Worm (Caenorhabditis elegans) whole organism, midembryonic: ENCODE data around the gene rsa-2.

Experiments used
- T22C8.4 ChIP-seq: fragments of 200-800 bp; sonication (Bioruptor generic); IDR thresholded peaks from 2 replicates; pipeline ENCODE4 v1.3.6; 2022; ENCODE audit warnings: missing genetic modification characterization, missing compliant biosample characterization
- cog-1 ChIP-seq: sonication (generic microtip); optimal IDR thresholded peaks from 2 replicates; lab custom pipeline; 2016; ENCODE audit warnings: missing genetic modification characterization, missing compliant biosample characterization
- flt-1 ChIP-seq: fragments of 200-800 bp; sonication (Bioruptor generic); IDR thresholded peaks from 2 replicates; pipeline ENCODE4 v1.3.6; 2022; ENCODE audit warnings: missing genetic modification characterization, missing compliant biosample characterization
- klf-2 ChIP-seq: fragments of 200-800 bp; sonication (Bioruptor generic); conservative IDR thresholded peaks from 2 replicates; pipeline ENCODE4 v1.3.6; 2022; ENCODE audit warnings: missing genetic modification reagents, missing genetic modification characterization, missing compliant biosample characterization
- med-1 ChIP-seq: sonication (generic microtip); optimal IDR thresholded peaks from 2 replicates; lab custom pipeline; 2017; ENCODE audit warnings: missing genetic modification characterization, mild to moderate bottlenecking, missing compliant biosample characterization, antibody characterized with exemption, missing genetic modification reagents; ENCODE audit not compliant: insufficient read depth
- ref-1 ChIP-seq: fragments of 200-800 bp; sonication (Bioruptor generic); conservative IDR thresholded peaks from 2 replicates; pipeline ENCODE4 v1.3.6; 2022; ENCODE audit warnings: missing genetic modification reagents, missing genetic modification characterization, missing compliant biosample characterization
- tab-1 ChIP-seq: fragments of 200-800 bp; sonication (Bioruptor generic); IDR thresholded peaks from 2 replicates; pipeline ENCODE4 v1.3.6; 2022; ENCODE audit warnings: missing genetic modification characterization, missing compliant biosample characterization
- ztf-23 ChIP-seq: fragments of 200-800 bp; sonication (Bioruptor generic); IDR thresholded peaks from 2 replicates; pipeline ENCODE4 v1.3.6; 2022; ENCODE audit warnings: missing genetic modification reagents, missing genetic modification characterization, missing compliant biosample characterization
- ztf-29 ChIP-seq: fragments of 200-800 bp; sonication (Bioruptor generic); IDR thresholded peaks from 2 replicates; pipeline ENCODE4 v1.3.6; 2022; ENCODE audit warnings: missing genetic modification reagents, missing genetic modification characterization, missing compliant biosample characterization

rsa-2 gene

DNA sequence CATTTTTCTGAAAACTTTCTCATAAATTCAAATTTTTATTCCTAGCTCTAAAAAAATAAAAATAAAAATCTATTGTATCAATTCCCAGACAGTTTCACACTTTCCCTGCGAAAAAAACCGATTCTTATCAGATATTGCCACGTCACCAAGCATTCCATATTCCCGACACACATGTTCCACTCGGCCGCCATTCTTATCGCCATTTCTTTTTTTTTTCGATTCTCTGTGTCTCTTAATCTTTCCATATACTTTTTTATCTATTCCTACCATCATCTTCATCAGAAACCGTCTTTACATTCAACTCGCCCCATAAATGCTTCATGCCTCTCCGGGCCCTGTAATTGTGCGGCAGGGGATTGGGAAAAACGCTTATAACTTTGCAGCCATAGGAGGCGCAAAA lies 24.2 kb downstream of the rsa-2 start:
- TF ChIP-seq ref-1 (GFP tag; lab: Robert Waterston, UW) (no peak), flt-1 (no peak), ztf-29 (GFP tag; lab: Robert Waterston, UW) (no peak), T22C8.4 (GFP tag; lab: Robert Waterston, UW) (no peak), cog-1 (tag; lab: Kevin White, UChicago) (no peak), med-1 (no peak), klf-2 (GFP tag; lab: Robert Waterston, UW) (no peak), tab-1 (GFP tag; lab: Robert Waterston, UW) (no peak), ztf-23 (GFP tag; lab: Robert Waterston, UW) (no peak)

DNA sequence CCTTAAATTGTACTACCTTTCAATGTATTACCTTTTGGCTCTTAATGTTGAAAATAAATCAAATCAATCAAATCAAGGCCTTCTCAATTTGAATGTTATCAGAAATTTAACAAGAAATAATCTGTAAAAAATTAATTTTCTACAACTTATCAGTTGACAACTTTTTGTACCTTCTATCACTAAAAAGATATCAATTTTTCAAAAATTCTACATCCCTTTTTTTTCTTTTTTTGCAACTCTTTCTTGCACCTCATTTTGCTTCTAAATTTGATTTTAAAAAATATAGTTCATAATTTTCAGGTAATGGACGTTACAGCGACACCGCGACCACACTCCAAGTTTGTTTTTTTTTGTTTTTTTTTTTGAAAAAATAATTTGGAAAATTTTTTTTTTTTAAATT lies 24.9 kb downstream of the rsa-2 start, which contains the start of gene W09D6.5:
Gene W09D6.5 (plus strand): TSS at position 301 of the 400 bp plus-strand sequence.
- TF ChIP-seq tab-1 (GFP tag; lab: Robert Waterston, UW) (no peak), ztf-23 (GFP tag; lab: Robert Waterston, UW) (no peak), ztf-29 (GFP tag; lab: Robert Waterston, UW) (no peak), klf-2 (GFP tag; lab: Robert Waterston, UW) (no peak)

DNA sequence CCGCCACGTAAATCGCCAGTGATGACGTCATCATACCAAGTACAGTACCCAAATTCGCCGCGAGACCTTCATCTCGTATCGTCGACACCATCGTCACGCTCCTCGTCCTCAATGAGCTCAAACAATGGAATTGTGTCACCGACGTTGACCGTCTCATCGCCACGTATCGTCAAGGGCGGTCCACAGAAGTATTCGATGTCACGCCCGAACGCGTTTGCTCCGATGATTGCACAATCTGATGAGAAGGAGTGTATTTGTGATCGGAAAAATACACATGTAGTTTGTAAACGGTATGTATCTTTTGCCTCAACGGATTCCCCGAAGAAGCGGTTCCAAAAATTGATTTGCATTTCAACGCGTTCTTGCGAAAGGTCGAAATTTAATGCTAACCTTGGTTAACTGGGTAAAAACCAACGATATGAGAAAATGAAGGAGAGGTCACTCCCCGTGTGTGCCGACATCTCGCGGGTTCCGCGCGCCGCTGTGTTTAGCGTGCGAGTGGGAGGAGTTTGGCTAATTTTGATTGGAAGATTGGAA lies 26.9 kb downstream of the rsa-2 start:
- TF ChIP-seq flt-1 = peak; percentile 37; the same call in 1 of the 2 replicates
- TF ChIP-seq tab-1 (GFP tag; lab: Robert Waterston, UW) = no peak
- TF ChIP-seq T22C8.4 (GFP tag; lab: Robert Waterston, UW) = no peak
- no peak for TF ChIP-seq ref-1 (GFP tag; lab: Robert Waterston, UW)
- no peak for TF ChIP-seq cog-1 (tag; lab: Kevin White, UChicago)

DNA sequence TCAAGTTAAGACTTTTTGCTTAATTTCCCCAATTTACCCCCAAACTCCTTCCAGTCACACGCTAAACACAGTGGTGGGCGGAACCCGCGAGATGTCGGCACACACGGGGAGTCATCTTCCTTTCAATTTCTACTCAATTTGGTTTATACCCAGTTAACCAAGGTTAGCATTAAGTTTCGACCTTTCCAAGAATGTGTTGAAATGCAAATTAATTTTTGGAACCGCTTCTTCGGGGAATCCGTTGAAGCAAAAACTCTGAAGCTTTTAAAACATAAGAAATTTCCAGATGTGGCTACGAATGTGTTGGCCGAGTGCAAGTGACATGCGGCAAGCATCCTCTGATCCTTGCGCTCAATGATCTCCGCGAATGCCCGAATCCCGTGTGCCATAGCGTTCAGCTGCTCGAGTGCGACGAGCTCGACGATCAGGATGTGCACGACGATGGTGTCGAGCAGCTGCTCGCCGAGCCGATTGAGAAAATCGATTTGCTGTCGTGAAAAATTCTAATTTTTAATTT lies 27.6 kb downstream of the rsa-2 start:
- TF ChIP-seq ztf-23 (GFP tag; lab: Robert Waterston, UW) = no peak
- TF ChIP-seq klf-2 (GFP tag; lab: Robert Waterston, UW) = no peak
- no peak for TF ChIP-seq med-1
- no peak for TF ChIP-seq ref-1 (GFP tag; lab: Robert Waterston, UW)
- TF ChIP-seq tab-1 (GFP tag; lab: Robert Waterston, UW) = no peak
- TF ChIP-seq ztf-29 (GFP tag; lab: Robert Waterston, UW) = no peak
- TF ChIP-seq flt-1 = no peak
- TF ChIP-seq cog-1 (tag; lab: Kevin White, UChicago) = no peak
- no peak for TF ChIP-seq T22C8.4 (GFP tag; lab: Robert Waterston, UW)

DNA sequence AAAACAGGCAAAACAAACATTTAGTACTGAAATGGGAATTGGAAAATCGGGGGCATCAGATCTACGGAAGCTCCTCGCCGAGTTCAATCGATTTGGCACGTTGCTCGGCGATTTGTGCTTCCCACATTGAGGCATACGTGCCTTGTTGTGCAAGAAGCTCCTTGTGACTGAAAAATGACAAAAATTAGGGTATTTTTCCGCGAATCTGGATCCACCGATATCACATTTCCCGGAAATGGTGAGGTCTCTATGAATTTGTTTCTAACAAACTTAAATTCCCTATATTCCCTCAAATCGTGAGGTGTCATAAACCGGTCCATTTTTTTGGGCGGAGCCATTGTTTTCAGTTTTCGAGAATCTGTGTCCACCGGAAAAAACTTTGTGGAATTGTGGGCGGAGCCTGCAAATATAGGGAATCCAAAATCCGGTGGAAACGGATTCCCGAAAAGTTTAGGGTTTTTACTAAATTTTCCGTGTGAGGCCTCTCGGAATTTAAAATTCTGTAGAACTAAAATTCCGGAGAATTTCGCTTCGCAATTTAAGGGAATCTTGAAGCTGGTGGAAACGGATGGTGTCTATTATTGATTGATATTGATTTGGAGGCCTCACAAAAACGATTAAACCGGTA lies 28.5 kb downstream of the rsa-2 start:
- TF ChIP-seq ref-1 (GFP tag; lab: Robert Waterston, UW) (no peak), ztf-29 (GFP tag; lab: Robert Waterston, UW) (no peak), flt-1 (peak; percentile 65; the same call in 1 of the 2 replicates), ztf-23 (GFP tag; lab: Robert Waterston, UW) (peak; percentile 68), klf-2 (GFP tag; lab: Robert Waterston, UW) (peak; percentile 72; the same call in 1 of the 2 replicates), tab-1 (GFP tag; lab: Robert Waterston, UW) (0 out of 2 replicates have a peak, but pooled peaks have one; percentile 37)

DNA sequence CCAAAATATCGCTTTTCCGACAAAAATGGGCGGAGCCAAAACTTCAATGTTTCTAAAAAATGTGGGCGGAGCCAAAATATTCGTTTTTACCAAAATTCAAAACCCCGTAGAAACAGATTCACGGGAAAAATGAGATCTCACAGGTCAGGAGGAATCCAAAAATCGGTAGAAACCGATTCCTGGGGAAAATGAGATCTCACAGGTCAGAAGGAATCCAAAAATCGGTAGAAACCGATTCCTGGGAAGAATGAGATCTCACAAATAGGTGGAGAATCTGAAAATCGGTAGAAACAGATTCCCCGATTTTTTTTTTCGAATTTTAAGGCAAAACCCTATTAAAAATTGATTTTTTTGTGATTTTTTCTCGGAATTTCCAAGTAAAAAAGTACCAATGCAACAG lies 30.2 kb downstream of the rsa-2 start:
- no peak for TF ChIP-seq ref-1 (GFP tag; lab: Robert Waterston, UW)
- no peak for TF ChIP-seq cog-1 (tag; lab: Kevin White, UChicago)
- TF ChIP-seq tab-1 (GFP tag; lab: Robert Waterston, UW) = no peak
- 0 out of 2 replicates have a peak, but pooled peaks have one; percentile 63 for TF ChIP-seq klf-2 (GFP tag; lab: Robert Waterston, UW)
- no peak for TF ChIP-seq ztf-29 (GFP tag; lab: Robert Waterston, UW)
- peak; percentile 77 for TF ChIP-seq ztf-23 (GFP tag; lab: Robert Waterston, UW)
- peak; percentile 31; the same call in 1 of the 2 replicates for TF ChIP-seq flt-1
- TF ChIP-seq T22C8.4 (GFP tag; lab: Robert Waterston, UW) = no peak
- no peak for TF ChIP-seq med-1

DNA sequence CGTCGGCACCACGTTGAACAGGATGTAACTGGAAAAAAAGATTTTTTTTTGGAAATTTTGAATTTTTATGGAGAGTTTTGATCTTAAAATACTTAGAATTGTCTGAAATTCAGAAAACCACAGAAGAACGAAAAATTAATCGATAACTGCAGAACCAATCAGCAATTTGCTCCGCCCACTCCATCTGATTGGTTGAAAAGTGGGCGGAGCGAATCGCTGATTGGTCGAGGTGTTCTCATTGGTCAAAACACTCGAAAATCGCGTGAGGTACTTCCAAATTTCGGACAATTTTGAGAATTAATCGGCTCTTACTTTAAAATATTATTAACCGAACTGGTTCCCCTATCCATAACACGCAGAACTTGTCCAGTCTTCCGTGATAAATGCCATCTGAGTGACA lies 32.4 kb downstream of the rsa-2 start:
- TF ChIP-seq ztf-29 (GFP tag; lab: Robert Waterston, UW) = no peak
- TF ChIP-seq med-1 = no peak
- TF ChIP-seq T22C8.4 (GFP tag; lab: Robert Waterston, UW) = no peak
- TF ChIP-seq ztf-23 (GFP tag; lab: Robert Waterston, UW) = no peak
- no peak for TF ChIP-seq flt-1
- no peak for TF ChIP-seq ref-1 (GFP tag; lab: Robert Waterston, UW)
- no peak for TF ChIP-seq klf-2 (GFP tag; lab: Robert Waterston, UW)
- no peak for TF ChIP-seq tab-1 (GFP tag; lab: Robert Waterston, UW)
- TF ChIP-seq cog-1 (tag; lab: Kevin White, UChicago) = no peak

DNA sequence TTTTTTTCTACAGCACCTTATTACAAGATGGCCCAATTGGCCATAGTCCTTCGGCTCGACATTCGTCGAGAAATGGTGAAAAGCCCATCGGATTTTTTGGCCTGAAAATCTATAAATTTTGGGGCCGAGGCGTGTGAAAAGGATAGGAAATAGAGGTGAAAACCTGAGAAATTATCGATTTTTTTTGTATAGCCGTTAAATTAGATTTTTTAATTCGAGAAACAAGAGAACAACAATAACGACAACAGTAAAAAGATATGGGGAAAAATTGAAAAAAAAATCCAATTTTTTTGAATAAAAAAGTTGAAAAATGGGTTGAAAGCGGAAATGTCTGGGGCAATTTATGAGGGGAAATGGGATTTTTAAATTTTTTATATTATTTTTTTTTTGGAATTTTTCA lies 36.6 kb downstream of the rsa-2 start, which contains the start of gene hmt-1:
Gene hmt-1 (minus strand): TSS at position 101 of the 400 bp plus-strand sequence.
- TF ChIP-seq med-1 = no peak
- no peak for TF ChIP-seq ztf-29 (GFP tag; lab: Robert Waterston, UW)
- no peak for TF ChIP-seq ztf-23 (GFP tag; lab: Robert Waterston, UW)
- TF ChIP-seq flt-1 = no peak
- TF ChIP-seq ref-1 (GFP tag; lab: Robert Waterston, UW) = no peak
- no peak for TF ChIP-seq T22C8.4 (GFP tag; lab: Robert Waterston, UW)
- TF ChIP-seq cog-1 (tag; lab: Kevin White, UChicago) = no peak
- no peak for TF ChIP-seq klf-2 (GFP tag; lab: Robert Waterston, UW)
- no peak for TF ChIP-seq tab-1 (GFP tag; lab: Robert Waterston, UW)

DNA sequence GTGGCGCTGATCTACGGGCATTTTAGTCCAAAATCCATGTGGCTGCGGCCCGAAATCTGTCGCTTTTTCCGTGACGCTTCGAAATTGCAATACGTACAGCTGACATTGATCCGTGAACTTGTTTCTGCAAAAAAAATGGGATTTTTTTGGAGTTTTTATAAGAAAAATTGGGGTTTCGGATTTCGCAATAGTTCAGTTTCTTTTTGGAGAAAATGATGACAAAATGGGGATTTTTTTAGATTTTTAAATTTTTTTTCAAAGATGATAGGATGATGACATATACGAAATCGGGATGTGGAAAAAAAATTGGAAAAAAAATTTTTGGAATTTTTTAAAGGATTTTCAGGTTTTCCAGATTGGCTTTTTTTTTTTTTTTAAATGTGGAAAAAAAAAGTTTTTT lies 38.0 kb downstream of the rsa-2 start:
- TF ChIP-seq tab-1 (GFP tag; lab: Robert Waterston, UW) = no peak
- TF ChIP-seq T22C8.4 (GFP tag; lab: Robert Waterston, UW) = no peak
- TF ChIP-seq klf-2 (GFP tag; lab: Robert Waterston, UW) = no peak
- TF ChIP-seq ztf-23 (GFP tag; lab: Robert Waterston, UW) = no peak
- TF ChIP-seq ref-1 (GFP tag; lab: Robert Waterston, UW) = no peak
- no peak for TF ChIP-seq flt-1
- TF ChIP-seq cog-1 (tag; lab: Kevin White, UChicago) = no peak
- TF ChIP-seq ztf-29 (GFP tag; lab: Robert Waterston, UW) = no peak
